Worm (Caenorhabditis elegans): ENCODE measurements around the gene dmd-8.

ce11 chrV:320009-320408 lies 16.2 kb downstream of the dmd-8 start:
- no peak for TF ChIP-seq elt-3 (tag; optimal IDR thresholded peaks at IDR 0.05)
- TF ChIP-seq sem-2 (GFP tag; optimal IDR thresholded peaks at IDR 0.05): no peak
- TF ChIP-seq ztf-11 (tag; optimal IDR thresholded peaks at IDR 0.05): no peak
- TF ChIP-seq hlh-1 (tag; optimal IDR thresholded peaks at IDR 0.05): no peak
- TF ChIP-seq ces-1 (GFP tag; optimal IDR thresholded peaks at IDR 0.05): no peak
- no peak for TF ChIP-seq sptf-1 (tag; optimal IDR thresholded peaks at IDR 0.05)
- no peak for TF ChIP-seq nhr-12 (tag; optimal IDR thresholded peaks at IDR 0.05)
- no peak for TF ChIP-seq mab-5 (tag; optimal IDR thresholded peaks at IDR 0.05)
- TF ChIP-seq nhr-28 (tag; optimal IDR thresholded peaks at IDR 0.05): no peak
- no peak for TF ChIP-seq snpc-4 (tag; optimal IDR thresholded peaks at IDR 0.05)
- no peak for TF ChIP-seq bed-3 (GFP tag; optimal IDR thresholded peaks at IDR 0.05)
- TF ChIP-seq mep-1 (tag; optimal IDR thresholded peaks at IDR 0.05): no peak

Data from whole organism, mixed stage, embryonic.